Worm (Caenorhabditis elegans): ENCODE measurements around the gene gpa-9.
A peak's percentile ranks its signal among the peaks of the same experiment; 100 is the strongest.

The gpa-9 gene

DNA sequence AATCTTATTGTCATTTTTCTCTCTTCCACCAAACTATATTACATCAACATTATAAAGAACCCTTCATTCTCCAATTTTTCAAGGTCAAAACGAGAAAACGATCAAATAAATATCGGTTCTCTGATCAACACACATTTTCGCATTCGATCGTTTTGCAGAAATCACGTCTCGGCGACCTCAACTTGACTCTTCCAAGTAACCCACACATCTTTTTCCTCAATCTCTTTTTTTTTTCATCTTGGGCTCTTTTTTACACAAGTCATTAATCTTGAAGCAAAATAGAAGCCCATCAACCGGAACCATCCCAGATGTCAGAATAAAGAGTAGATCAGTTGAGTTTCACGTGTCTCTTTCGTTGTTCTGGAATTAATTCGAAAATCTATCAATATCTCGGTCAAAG lies 12.9 kb downstream of the gpa-9 start:
- TF ChIP-seq nhr-25 (tag; optimal IDR thresholded peaks at IDR 0.05) (peak; percentile 63), egl-5 (tag; optimal IDR thresholded peaks at IDR 0.05) (peak; percentile 2), elt-2 (tag; optimal IDR thresholded peaks at IDR 0.05) (no peak), lsy-12 (tag; optimal IDR thresholded peaks at IDR 0.05) (no peak), nfya-1 (tag; optimal IDR thresholded peaks at IDR 0.05; ENCODE audit: insufficient read depth) (no peak)

DNA sequence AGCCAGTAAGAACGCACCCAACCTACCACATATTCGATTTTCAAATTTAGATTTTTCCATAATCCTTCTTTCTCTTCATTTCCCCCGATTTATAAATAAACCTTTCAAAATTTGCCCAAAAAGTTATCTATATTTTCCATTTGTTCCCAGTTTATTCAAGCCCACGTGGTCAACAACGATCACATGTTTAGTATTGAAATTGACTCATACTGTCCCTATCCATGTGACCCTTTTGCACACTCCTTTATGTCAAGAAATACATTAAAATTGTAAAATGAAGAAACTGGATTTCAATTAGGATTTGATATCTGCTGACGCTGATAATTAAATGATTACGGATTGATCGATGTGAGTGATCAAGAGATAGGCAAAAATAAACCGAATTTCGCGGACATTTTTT lies 13.9 kb downstream of the gpa-9 start:
- TF ChIP-seq tbx-2 (tag; optimal IDR thresholded peaks at IDR 0.05), result no peak
- peak; percentile 63 for TF ChIP-seq jun-1 (tag; optimal IDR thresholded peaks at IDR 0.05)
- peak; percentile 43 for TF ChIP-seq elt-2 (tag; optimal IDR thresholded peaks at IDR 0.05)
- TF ChIP-seq pqm-1 (tag; optimal IDR thresholded peaks at IDR 0.05), result peak; percentile 62
- peak; percentile 23 for TF ChIP-seq nhr-43 (tag; optimal IDR thresholded peaks at IDR 0.05; ENCODE audit: poor library complexity, severe bottlenecking)
- TF ChIP-seq snpc-4 (tag; optimal IDR thresholded peaks at IDR 0.05), result no peak
- peak; percentile 94 for TF ChIP-seq pha-4 (tag; optimal IDR thresholded peaks at IDR 0.05)
- TF ChIP-seq nhr-25 (tag; optimal IDR thresholded peaks at IDR 0.05), result peak; percentile 40

DNA sequence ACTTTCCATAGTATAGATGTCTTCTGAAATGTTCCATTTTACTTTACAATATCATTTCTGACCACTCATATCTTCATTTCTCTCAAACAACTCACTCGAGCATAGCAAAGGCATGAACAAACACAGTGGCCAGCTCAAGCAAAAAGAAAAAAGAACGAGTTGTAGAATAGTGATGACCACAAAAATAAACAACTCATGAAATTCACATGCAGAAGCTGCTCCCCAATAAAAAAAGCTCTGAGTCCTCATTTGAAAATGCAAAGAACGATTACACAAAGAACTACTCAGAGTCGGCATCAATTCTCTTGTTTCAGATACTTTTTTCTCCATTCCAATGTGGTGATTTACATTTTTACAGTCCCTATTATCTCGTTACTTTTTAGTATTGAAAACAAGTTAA lies 14.4 kb downstream of the gpa-9 start:
- TF ChIP-seq mdl-1 (tag; optimal IDR thresholded peaks at IDR 0.05) (no peak), snpc-4 (tag; optimal IDR thresholded peaks at IDR 0.05) (no peak), jun-1 (tag; optimal IDR thresholded peaks at IDR 0.05) (no peak), fkh-2 (tag; optimal IDR thresholded peaks at IDR 0.05) (no peak), egl-5 (tag; optimal IDR thresholded peaks at IDR 0.05) (peak; percentile 32), ceh-28 (tag; optimal IDR thresholded peaks at IDR 0.05) (no peak), mml-1 (tag; optimal IDR thresholded peaks at IDR 0.05) (peak; percentile 76)

DNA sequence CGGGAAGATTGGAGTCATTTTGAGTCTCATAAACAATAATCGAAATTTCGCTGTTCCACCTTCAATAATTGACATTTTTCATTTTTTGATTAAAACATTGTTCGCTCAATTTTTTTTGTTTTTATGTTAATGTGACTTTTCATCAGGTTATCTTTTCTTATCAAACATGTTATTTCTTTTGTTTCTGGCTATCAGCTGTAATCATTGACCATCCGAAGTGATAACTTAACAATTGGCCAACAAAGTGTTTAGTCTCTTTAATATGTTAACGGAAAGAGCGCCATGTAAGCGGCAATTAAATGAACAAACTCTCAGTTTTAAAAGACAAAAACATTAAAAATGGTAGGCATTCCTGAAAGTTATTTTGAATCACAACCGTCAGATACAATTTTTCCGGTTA lies 15.1 kb downstream of the gpa-9 start:
- no peak for TF ChIP-seq ztf-11 (tag; optimal IDR thresholded peaks at IDR 0.05)
- TF ChIP-seq mml-1 (tag; optimal IDR thresholded peaks at IDR 0.05), result no peak
- TF ChIP-seq pqm-1 (tag; optimal IDR thresholded peaks at IDR 0.05), result peak; percentile 52
- no peak for TF ChIP-seq fos-1 (tag; optimal IDR thresholded peaks at IDR 0.05)
- no peak for TF ChIP-seq ztf-4 (tag; optimal IDR thresholded peaks at IDR 0.05)
- TF ChIP-seq elt-1 (tag; optimal IDR thresholded peaks at IDR 0.05), result no peak
- TF ChIP-seq nhr-23 (tag; optimal IDR thresholded peaks at IDR 0.05), result no peak
- TF ChIP-seq nhr-25 (tag; optimal IDR thresholded peaks at IDR 0.05), result no peak
- TF ChIP-seq daf-12 (tag; optimal IDR thresholded peaks at IDR 0.05), result no peak
- no peak for TF ChIP-seq nhr-77 (tag; optimal IDR thresholded peaks at IDR 0.05)
- TF ChIP-seq ama-1 (optimal IDR thresholded peaks at IDR 0.05), result no peak
- no peak for TF ChIP-seq nhr-76 (tag; optimal IDR thresholded peaks at IDR 0.05)
- TF ChIP-seq lsy-12 (tag; optimal IDR thresholded peaks at IDR 0.05), result no peak
- peak; percentile 77 for TF ChIP-seq elt-2 (tag; optimal IDR thresholded peaks at IDR 0.05)
- TF ChIP-seq aly-2 (tag; optimal IDR thresholded peaks at IDR 0.05), result no peak
- TF ChIP-seq nhr-237 (tag; optimal IDR thresholded peaks at IDR 0.05), result no peak

DNA sequence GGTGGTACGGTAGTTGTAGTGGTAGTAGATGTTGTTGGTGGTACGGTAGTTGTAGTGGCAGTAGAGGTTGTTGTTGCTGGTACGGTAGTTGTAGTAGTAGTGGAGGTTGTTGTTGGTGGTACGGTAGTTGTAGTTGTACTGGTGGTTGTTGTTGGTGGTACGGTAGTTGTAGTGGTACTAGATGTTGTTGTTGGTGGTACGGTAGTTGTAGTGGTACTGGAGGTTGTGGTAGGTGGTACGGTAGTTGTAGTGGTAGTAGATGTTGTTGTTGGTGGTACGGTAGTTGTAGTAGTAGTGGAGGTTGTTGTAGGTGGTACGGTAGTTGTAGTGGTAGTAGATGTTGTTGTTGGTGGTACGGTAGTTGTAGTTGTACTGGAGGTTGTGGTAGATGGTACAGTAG lies 16.1 kb downstream of the gpa-9 start:
- TF ChIP-seq nhr-76 (tag; optimal IDR thresholded peaks at IDR 0.05) (no peak), daf-12 (tag; optimal IDR thresholded peaks at IDR 0.05) (no peak), hmg-11 (tag; optimal IDR thresholded peaks at IDR 0.05) (no peak), snpc-4 (tag; optimal IDR thresholded peaks at IDR 0.05) (no peak), fkh-2 (tag; optimal IDR thresholded peaks at IDR 0.05) (no peak), nhr-23 (tag; optimal IDR thresholded peaks at IDR 0.05) (no peak), lsy-12 (tag; optimal IDR thresholded peaks at IDR 0.05) (no peak), ztf-4 (tag; optimal IDR thresholded peaks at IDR 0.05) (no peak), ceh-9 (tag; optimal IDR thresholded peaks at IDR 0.05) (no peak), fkh-10 (GFP tag; optimal IDR thresholded peaks at IDR 0.05) (no peak), mml-1 (tag; optimal IDR thresholded peaks at IDR 0.05) (no peak), ceh-82 (tag; optimal IDR thresholded peaks at IDR 0.05) (no peak), elt-3 (tag; optimal IDR thresholded peaks at IDR 0.05) (no peak), nhr-12 (tag; optimal IDR thresholded peaks at IDR 0.05) (no peak), lin-15B (tag; optimal IDR thresholded peaks at IDR 0.05) (no peak)

DNA sequence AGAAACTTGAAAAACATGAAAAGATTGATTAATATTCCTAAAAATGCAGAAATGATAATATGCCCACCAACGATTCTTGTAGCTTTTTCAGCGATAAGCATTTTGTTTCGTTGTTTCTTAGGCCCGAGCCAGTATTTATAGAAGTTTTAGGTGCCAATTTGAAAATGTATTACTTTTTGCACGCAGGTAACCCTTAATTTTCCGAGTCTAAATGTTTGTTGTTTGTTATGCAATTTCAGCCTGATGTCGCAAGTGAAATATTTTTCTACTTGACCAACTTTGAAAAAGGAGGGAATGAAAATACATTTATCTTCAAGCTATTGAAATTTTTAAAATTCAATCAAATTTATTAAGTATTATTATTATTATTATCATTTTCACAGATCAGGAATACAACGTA lies 17.1 kb downstream of the gpa-9 start, which contains the start of gene srx-113:
Gene srx-113 (minus strand): TSS at position 101 of the 400 bp plus-strand sequence.
- no peak for TF ChIP-seq pha-4 (tag; optimal IDR thresholded peaks at IDR 0.05)
- no peak for TF ChIP-seq unc-62 (GFP tag; optimal IDR thresholded peaks at IDR 0.05)
- TF ChIP-seq egl-5 (tag; optimal IDR thresholded peaks at IDR 0.05), result no peak
- TF ChIP-seq aly-2 (tag; optimal IDR thresholded peaks at IDR 0.05), result no peak
- no peak for TF ChIP-seq unc-39 (tag; optimal IDR thresholded peaks at IDR 0.05)
- no peak for TF ChIP-seq lsy-12 (tag; optimal IDR thresholded peaks at IDR 0.05)
